Fruit fly (Drosophila melanogaster) whole organism, embryonic: Measurements from ENCODE around the gene CG34163.

Experiments
- CG10654 ChIP-seq: fragments of 200-800 bp; sonication (Bioruptor generic); optimal IDR thresholded peaks from 2 replicates; lab custom pipeline; 2016; ENCODE audit warnings: missing biosample characterization, missing genetic modification characterization
- CG10959 ChIP-seq: fragments of 200-800 bp; sonication (Bioruptor generic); IDR thresholded peaks from 2 replicates; pipeline ENCODE4 v1.3.6; 2022; ENCODE audit warnings: missing biosample characterization, missing genetic modification characterization
- CG11695 ChIP-seq: fragments of 200-800 bp; sonication (Bioruptor generic); IDR thresholded peaks from 3 replicates; pipeline ENCODE4 v1.3.6; 2022; ENCODE audit warnings: missing biosample characterization, missing genetic modification characterization
- CG12155 ChIP-seq: fragments of 200-800 bp; sonication (Bioruptor generic); optimal IDR thresholded peaks from 3 replicates; lab custom pipeline; 2016; ENCODE audit warnings: missing biosample characterization, missing genetic modification characterization
- CG15696 ChIP-seq: fragments of 200-800 bp; sonication (Bioruptor generic); optimal IDR thresholded peaks from 2 replicates; lab custom pipeline; 2019; ENCODE audit warnings: missing biosample characterization, mild to moderate bottlenecking, missing genetic modification characterization, moderate library complexity
- CG17359 ChIP-seq: fragments of 200-800 bp; sonication (Bioruptor generic); optimal IDR thresholded peaks from 3 replicates; lab custom pipeline; 2018; ENCODE audit warnings: missing biosample characterization, mild to moderate bottlenecking, missing genetic modification characterization, moderate library complexity
- CG17802 ChIP-seq: fragments of 200-800 bp; sonication (Bioruptor generic); optimal IDR thresholded peaks from 2 replicates; lab custom pipeline; 2018; ENCODE audit warnings: missing biosample characterization, mild to moderate bottlenecking, missing genetic modification characterization, moderate library complexity
- CG1792 ChIP-seq: fragments of 200-800 bp; sonication (Bioruptor generic); optimal IDR thresholded peaks from 2 replicates; lab custom pipeline; 2016; ENCODE audit warnings: missing biosample characterization, missing genetic modification characterization
- CG18262 ChIP-seq: fragments of 200-800 bp; optimal IDR thresholded peaks from 3 replicates; lab custom pipeline; 2019; ENCODE audit warnings: missing biosample characterization, mild to moderate bottlenecking, missing genetic modification characterization, moderate library complexity
- CG2120 ChIP-seq: fragments of 200-800 bp; sonication (Bioruptor generic); optimal IDR thresholded peaks from 3 replicates; lab custom pipeline; 2016; ENCODE audit warnings: missing biosample characterization, missing genetic modification characterization
- CG2129 ChIP-seq: fragments of 200-800 bp; sonication (Bioruptor generic); IDR thresholded peaks from 2 replicates; pipeline ENCODE4 v1.3.6; 2022; ENCODE audit warnings: missing biosample characterization, missing genetic modification characterization; ENCODE audit not compliant: partially characterized antibody
- CG3163 ChIP-seq: fragments of 200-800 bp; sonication (Bioruptor generic); optimal IDR thresholded peaks from 3 replicates; lab custom pipeline; 2016; ENCODE audit warnings: missing biosample characterization, missing genetic modification characterization
- CG3838 ChIP-seq: fragments of 200-800 bp; sonication (Bioruptor generic); optimal IDR thresholded peaks from 3 replicates; lab custom pipeline; 2016; ENCODE audit warnings: missing biosample characterization, missing genetic modification characterization
- CG42726 ChIP-seq: fragments of 200-800 bp; sonication (Bioruptor generic); IDR thresholded peaks from 2 replicates; pipeline ENCODE4 v1.3.6; 2022; ENCODE audit warnings: missing biosample characterization, missing genetic modification characterization; ENCODE audit not compliant: partially characterized antibody
- CG6175 ChIP-seq: fragments of 200-800 bp; sonication (Bioruptor generic); IDR thresholded peaks from 3 replicates; pipeline ENCODE4 v1.3.6; 2022; ENCODE audit warnings: missing biosample characterization, missing genetic modification characterization
- CG6791 ChIP-seq: fragments of 200-800 bp; sonication (Bioruptor generic); IDR thresholded peaks from 3 replicates; pipeline ENCODE4 v1.3.6; 2022; ENCODE audit warnings: missing biosample characterization, missing genetic modification characterization; ENCODE audit not compliant: partially characterized antibody
- CG7928 ChIP-seq: fragments of 200-800 bp; sonication (Bioruptor generic); optimal IDR thresholded peaks from 2 replicates; lab custom pipeline; 2017; ENCODE audit warnings: missing biosample characterization, mild to moderate bottlenecking, missing genetic modification characterization
- CG8478 ChIP-seq: fragments of >200 bp; optimal IDR thresholded peaks from 2 replicates; lab custom pipeline; 2018
- CG9932 ChIP-seq: fragments of 200-800 bp; sonication (Bioruptor generic); IDR thresholded peaks from 2 replicates; pipeline ENCODE4 v1.3.6; 2022; ENCODE audit warnings: missing biosample characterization, missing genetic modification characterization
- Ets97D ChIP-seq: fragments of 200-800 bp; sonication (Bioruptor generic); optimal IDR thresholded peaks from 3 replicates; lab custom pipeline; 2016; ENCODE audit warnings: missing biosample characterization, missing genetic modification characterization
- GATAe ChIP-seq: fragments of 200-800 bp; sonication (Bioruptor generic); conservative IDR thresholded peaks from 2 replicates; pipeline ENCODE4 v1.3.6; 2022; ENCODE audit warnings: missing biosample characterization, missing genetic modification characterization
- Gug ChIP-seq: fragments of 200-800 bp; sonication (Bioruptor generic); IDR thresholded peaks from 4 replicates; pipeline ENCODE4 v1.3.6; 2022; ENCODE audit warnings: missing biosample characterization, missing genetic modification characterization
- Hey ChIP-seq: fragments of 200-800 bp; sonication (Bioruptor generic); optimal IDR thresholded peaks from 3 replicates; lab custom pipeline; 2018; ENCODE audit warnings: missing biosample characterization, mild to moderate bottlenecking, missing genetic modification characterization
- Hr51 ChIP-seq, 2 experiments: fragments of 200-800 bp; sonication (Bioruptor generic); optimal IDR thresholded peaks; 2 replicates in 1 of 2; 3 replicates in 1 of 2; lab custom pipeline; 2016 to 2018; ENCODE audit warnings: missing biosample characterization in 2 of 2, missing genetic modification characterization in 2 of 2, mild to moderate bottlenecking in 1 of 2, moderate library complexity in 1 of 2
- Hsf ChIP-seq: fragments of 200-800 bp; sonication (Bioruptor generic); optimal IDR thresholded peaks from 3 replicates; lab custom pipeline; 2016; ENCODE audit warnings: missing biosample characterization, missing genetic modification characterization
- Mrtf ChIP-seq: fragments of 200-800 bp; sonication (Bioruptor generic); IDR thresholded peaks from 3 replicates; pipeline ENCODE4 v1.3.6; 2022; ENCODE audit warnings: missing biosample characterization, missing genetic modification characterization
- Nf-YA ChIP-seq: fragments of 200-800 bp; sonication (Bioruptor generic); IDR thresholded peaks from 2 replicates; pipeline ENCODE4 v1.3.6; 2022; ENCODE audit warnings: missing biosample characterization, missing genetic modification characterization
- Usf ChIP-seq: fragments of 200-800 bp; sonication (Bioruptor generic); optimal IDR thresholded peaks from 2 replicates; lab custom pipeline; 2017; ENCODE audit warnings: missing genotype, missing biosample characterization, missing genetic modification characterization
- YL-1 ChIP-seq: fragments of 200-800 bp; sonication (Bioruptor generic); optimal IDR thresholded peaks from 3 replicates; lab custom pipeline; 2017; ENCODE audit warnings: missing biosample characterization, mild to moderate bottlenecking, missing genetic modification characterization
- bbx ChIP-seq: fragments of 200-800 bp; sonication (Bioruptor generic); IDR thresholded peaks from 2 replicates; pipeline ENCODE4 v1.3.6; 2022; ENCODE audit warnings: missing biosample characterization, missing genetic modification characterization; ENCODE audit not compliant: partially characterized antibody
- chm ChIP-seq: fragments of 200-800 bp; sonication (Bioruptor generic); IDR thresholded peaks from 2 replicates; pipeline ENCODE4 v1.3.6; 2022; ENCODE audit warnings: missing biosample characterization, missing genetic modification characterization
- dysf ChIP-seq: fragments of 200-800 bp; sonication (Bioruptor generic); IDR thresholded peaks from 3 replicates; pipeline ENCODE4 v1.3.6; 2022; ENCODE audit warnings: missing biosample characterization, missing genetic modification characterization
- ewg ChIP-seq: fragments of 200-800 bp; sonication (Bioruptor generic); optimal IDR thresholded peaks from 3 replicates; lab custom pipeline; 2017; ENCODE audit warnings: mild to moderate bottlenecking, missing biosample characterization, missing genetic modification reagents, missing genetic modification characterization
- gcm2 ChIP-seq: fragments of 200-800 bp; sonication (Bioruptor generic); optimal IDR thresholded peaks from 2 replicates; lab custom pipeline; 2016; ENCODE audit warnings: missing biosample characterization, missing genetic modification characterization
- grn ChIP-seq: fragments of 200-800 bp; sonication (Bioruptor generic); optimal IDR thresholded peaks from 3 replicates; lab custom pipeline; 2017; ENCODE audit warnings: missing biosample characterization, missing genetic modification characterization
- insv ChIP-seq, 2 experiments: fragments of 200-800 bp; sonication (Bioruptor generic); optimal IDR thresholded peaks; 3 replicates each; lab custom pipeline; 2016 to 2018; ENCODE audit warnings: missing biosample characterization in 2 of 2, missing genetic modification characterization in 2 of 2
- lab ChIP-seq: fragments of 200-800 bp; sonication (Bioruptor generic); optimal IDR thresholded peaks from 3 replicates; lab custom pipeline; 2017; ENCODE audit warnings: missing biosample characterization, missing genetic modification characterization, mild to moderate bottlenecking, moderate library complexity, missing genetic modification reagents
- lola ChIP-seq, 3 experiments: fragments of >200 bp in 2 of 3; fragments of 200-800 bp in 1 of 3; sonication (Bioruptor generic) in 1 of 3; optimal IDR thresholded peaks; 2 replicates each; lab custom pipeline; 2017 to 2019; ENCODE audit warnings: missing biosample characterization in 3 of 3, missing genetic modification characterization in 3 of 3, mild to moderate bottlenecking in 1 of 3, moderate library complexity in 1 of 3
- lov ChIP-seq, 2 experiments: fragments of 200-800 bp in 1 of 2; fragments of >200 bp in 1 of 2; sonication (Bioruptor generic) in 1 of 2; IDR thresholded peaks in 1 of 2; optimal IDR thresholded peaks in 1 of 2; 2 replicates in 1 of 2; 3 replicates in 1 of 2; pipeline versions ENCODE4 v1.3.6 to Lab custom; 2017 to 2022; ENCODE audit warnings: missing biosample characterization in 1 of 2, missing genetic modification characterization in 1 of 2
- maf-S ChIP-seq: fragments of 200-800 bp; sonication (Bioruptor generic); optimal IDR thresholded peaks from 2 replicates; lab custom pipeline; 2016; ENCODE audit warnings: missing biosample characterization, missing genetic modification characterization
- nmo ChIP-seq: fragments of 200-800 bp; sonication (Bioruptor generic); optimal IDR thresholded peaks from 2 replicates; lab custom pipeline; 2018; ENCODE audit warnings: missing biosample characterization, mild to moderate bottlenecking, missing genetic modification characterization, moderate library complexity
- pfk ChIP-seq: fragments of 200-800 bp; sonication (Bioruptor generic); optimal IDR thresholded peaks from 2 replicates; lab custom pipeline; 2018; ENCODE audit warnings: missing biosample characterization, mild to moderate bottlenecking, missing genetic modification characterization, moderate library complexity
- sens ChIP-seq: fragments of 200-800 bp; sonication (Bioruptor generic); peaks from one replicate; lab custom pipeline; 2016; ENCODE audit warnings: missing biosample characterization, missing genetic modification characterization
- slou ChIP-seq: fragments of 200-800 bp; sonication (Bioruptor generic); optimal IDR thresholded peaks from 3 replicates; lab custom pipeline; 2016; ENCODE audit warnings: missing biosample characterization, missing genetic modification characterization
- sr ChIP-seq: fragments of 200-800 bp; sonication (Bioruptor generic); IDR thresholded peaks from 3 replicates; pipeline ENCODE4 v1.3.6; 2022; ENCODE audit warnings: missing biosample characterization, missing genetic modification characterization
- toy ChIP-seq: fragments of 200-800 bp; sonication (Bioruptor generic); IDR thresholded peaks from 2 replicates; pipeline ENCODE4 v1.3.6; 2022; ENCODE audit warnings: missing biosample characterization, missing genetic modification characterization
- trh ChIP-seq: fragments of 200-800 bp; sonication (Bioruptor generic); optimal IDR thresholded peaks from 2 replicates; lab custom pipeline; 2016; ENCODE audit warnings: missing biosample characterization, missing genetic modification characterization
- tup ChIP-seq: fragments of 200-800 bp; sonication (Bioruptor generic); optimal IDR thresholded peaks from 2 replicates; lab custom pipeline; 2016; ENCODE audit warnings: missing biosample characterization, mild to moderate bottlenecking, missing genetic modification characterization, moderate library complexity
- tx ChIP-seq: fragments of 200-800 bp; sonication (Bioruptor generic); optimal IDR thresholded peaks from 2 replicates; lab custom pipeline; 2016; ENCODE audit warnings: missing biosample characterization, missing genetic modification characterization

CG34163 gene

DNA sequence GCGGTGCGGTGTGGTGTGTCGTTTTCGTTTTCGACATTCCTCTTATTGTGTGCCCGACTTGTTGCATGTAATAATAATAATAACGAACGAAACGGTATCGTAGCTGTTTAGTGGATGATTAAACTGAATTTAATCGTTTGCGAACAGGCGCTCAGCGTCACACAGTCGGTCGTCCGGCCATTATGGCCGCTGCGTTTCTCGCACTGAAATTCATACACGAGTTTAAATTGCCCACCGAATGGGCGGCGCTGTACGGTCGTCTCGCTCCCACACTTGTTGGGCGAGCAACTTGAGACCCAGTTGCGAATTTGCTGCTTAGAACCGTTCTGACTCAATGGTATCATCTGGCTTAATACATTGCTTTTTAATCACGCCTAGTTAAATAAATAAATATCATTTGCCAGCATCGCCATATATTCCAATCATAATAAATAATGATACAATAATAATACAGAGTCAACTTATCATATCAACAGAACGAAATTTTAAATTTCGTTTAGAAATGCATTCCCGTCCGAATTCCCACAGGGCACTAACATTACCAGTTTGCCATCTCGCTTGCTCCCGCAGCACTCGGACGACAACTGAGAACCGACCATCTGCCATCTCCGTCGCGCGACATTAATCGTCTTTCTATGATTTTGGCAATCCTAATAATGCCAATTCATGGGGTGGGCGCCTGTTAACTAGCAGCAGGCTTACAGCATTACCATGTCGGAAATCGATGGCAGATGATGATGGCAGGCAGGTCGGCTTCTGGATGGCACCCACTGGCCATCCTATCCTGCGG lies 23.0 kb downstream of the CG34163 start (continued):
- TF ChIP-seq CG6175 (GFP tag; lab: Robert Waterston, UW) = no peak
- TF ChIP-seq Nf-YA (GFP tag; lab: Robert Waterston, UW) = no peak
- TF ChIP-seq tx (GFP tag; lab: Kevin White, UChicago) = peak; percentile 72
- TF ChIP-seq insv (GFP tag; optimal IDR thresholded peaks at IDR 0.05; lab: Kevin White, UChicago) = peak; percentile 0 to 57
- peak; percentile 93 for TF ChIP-seq CG2120 (GFP tag; lab: Kevin White, UChicago)
- peak; percentile 85 for TF ChIP-seq CG12155
- peak; percentile 58 for TF ChIP-seq CG17802 (tag; lab: Kevin White, UChicago)
- TF ChIP-seq CG3163 (GFP tag; lab: Kevin White, UChicago) = no peak
- TF ChIP-seq slou (GFP tag; lab: Kevin White, UChicago) = peak; percentile 85
- TF ChIP-seq Gug = peak; percentile 84
- peak; percentile 17 for TF ChIP-seq CG3838 (GFP tag; lab: Kevin White, UChicago)
- no peak for TF ChIP-seq dysf (GFP tag; lab: Robert Waterston, UW)
- TF ChIP-seq toy (GFP tag; lab: Robert Waterston, UW) = no peak
- TF ChIP-seq CG18262 = peak; percentile 100
- TF ChIP-seq lola (GFP tag; optimal IDR thresholded peaks at IDR 0.05; lab: Kevin White, UChicago) = peak in 1 of 3 experiments; percentile 92
- TF ChIP-seq Hey (tag; lab: Kevin White, UChicago) = peak; percentile 66
- peak; percentile 71 to 92 for TF ChIP-seq Hr51 (GFP tag; optimal IDR thresholded peaks at IDR 0.05; lab: Kevin White, UChicago)
- no peak for TF ChIP-seq Ets97D (GFP tag; lab: Kevin White, UChicago)
- no peak for TF ChIP-seq chm (GFP tag; lab: Robert Waterston, UW)
- no peak for TF ChIP-seq CG42726 (GFP tag; lab: Robert Waterston, UW)
- TF ChIP-seq CG6791 = no peak
- TF ChIP-seq CG9932 (GFP tag; lab: Robert Waterston, UW) = no peak
- TF ChIP-seq CG1792 = peak; percentile 30
- peak; percentile 93 for TF ChIP-seq nmo (GFP tag; lab: Kevin White, UChicago)
- TF ChIP-seq gcm2 (GFP tag; lab: Kevin White, UChicago) = no peak
- TF ChIP-seq Hsf (GFP tag; lab: Kevin White, UChicago) = peak; percentile 86
- TF ChIP-seq Mrtf = no peak
- peak; percentile 85 for TF ChIP-seq trh (GFP tag; lab: Kevin White, UChicago)
- peak; percentile 80 for TF ChIP-seq ewg
- TF ChIP-seq CG10654 = peak; percentile 90
- TF ChIP-seq CG8478 (lab: Kevin White, UChicago) = peak; percentile 92
- TF ChIP-seq CG10959 (GFP tag; lab: Robert Waterston, UW) = no peak
- TF ChIP-seq maf-S (GFP tag; lab: Kevin White, UChicago) = peak; percentile 63
- TF ChIP-seq CG7928 (GFP tag; lab: Kevin White, UChicago) = peak; percentile 73
- no peak for TF ChIP-seq CG11695 (GFP tag; lab: Robert Waterston, UW)
- TF ChIP-seq lab (GFP tag; lab: Kevin White, UChicago) = peak; percentile 94
- TF ChIP-seq grn (GFP tag; lab: Kevin White, UChicago) = no peak
- TF ChIP-seq sens (GFP tag; lab: Kevin White, UChicago) = peak; percentile 97
- peak; percentile 77 for TF ChIP-seq YL-1 (GFP tag; lab: Kevin White, UChicago)
- TF ChIP-seq pfk (GFP tag; lab: Kevin White, UChicago) = no peak
- TF ChIP-seq CG2129 (GFP tag; lab: Robert Waterston, UW) = no peak
- no peak for TF ChIP-seq lov (optimal IDR thresholded peaks at IDR 0.05; lab: Kevin White, UChicago)
- no peak for TF ChIP-seq lov (GFP tag; IDR thresholded peaks at IDR 0.05; lab: Robert Waterston, UW)
- TF ChIP-seq sr (GFP tag; lab: Robert Waterston, UW) = no peak
- TF ChIP-seq CG15696 = peak; percentile 94
- TF ChIP-seq Usf (GFP tag; lab: Kevin White, UChicago) = peak; percentile 87
- no peak for TF ChIP-seq bbx (GFP tag; lab: Robert Waterston, UW)
- TF ChIP-seq CG17359 (tag; lab: Kevin White, UChicago) = peak; percentile 84
- peak; percentile 64 for TF ChIP-seq tup (GFP tag; lab: Kevin White, UChicago)
- TF ChIP-seq GATAe = no peak
